Worm (Caenorhabditis elegans) whole organism, young adult: Measurements from ENCODE around the gene Y108G3AL.2.

Experiments used
- hrde-1 ChIP-seq: sonication (generic microtip); optimal IDR thresholded peaks from 2 replicates; lab custom pipeline; 2016; ENCODE audit warnings: missing genetic modification characterization, mild to moderate bottlenecking, missing compliant biosample characterization, moderate library complexity, missing genotype, missing genetic modification reagents, borderline replicate concordance

The Y108G3AL.2 gene

DNA sequence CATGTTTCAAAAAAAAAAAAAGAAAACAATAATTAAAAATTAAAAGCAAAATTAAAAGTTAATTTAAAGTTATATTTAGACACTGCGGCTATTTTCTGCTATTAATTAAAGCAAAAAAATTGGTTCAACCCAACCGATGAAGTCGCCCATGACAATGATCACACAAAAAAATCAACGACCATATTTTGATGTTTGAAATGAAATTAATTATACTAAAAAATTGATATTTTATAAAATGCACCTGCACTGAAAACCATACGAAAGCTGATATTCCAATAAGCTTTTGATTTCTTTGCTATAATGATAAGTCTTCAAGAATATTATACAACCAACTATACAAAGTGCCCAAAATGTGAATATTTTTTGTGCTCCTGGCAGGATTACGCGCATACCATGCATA, 52.8 kb downstream of the Y108G3AL.2 start, which contains the start of gene srh-80:
TSS of gene srh-80 (plus strand) at position 301 of the 400 bp plus-strand sequence.
- TF ChIP-seq hrde-1 (tag; lab: Kevin White, UChicago): no peak
